Worm (Caenorhabditis elegans): ENCODE measurements around the gene W09G12.8.

W09G12.8 gene

DNA sequence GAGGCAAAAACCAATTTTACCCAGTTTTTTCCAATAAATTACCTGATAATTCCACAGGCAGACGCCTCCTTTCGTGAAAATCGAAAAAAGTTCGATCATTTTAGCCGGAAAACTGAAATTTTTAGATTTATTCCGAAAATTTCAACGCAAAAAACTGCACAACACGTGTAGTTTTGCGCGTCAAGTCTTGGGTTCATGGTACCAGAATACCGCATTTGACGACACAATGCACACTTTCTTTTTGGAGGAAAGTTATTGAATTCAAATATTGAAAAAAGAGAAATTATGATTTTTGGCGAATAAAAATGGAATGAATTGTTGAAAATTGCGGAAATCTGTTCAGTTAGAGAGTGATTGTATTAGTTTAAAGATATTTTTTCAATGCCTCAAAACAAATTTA, 13.7 kb downstream of the W09G12.8 start, which contains the start of gene F38A1.8 (continued):
- TF ChIP-seq xbp-1 (tag; optimal IDR thresholded peaks at IDR 0.05) (peak; percentile 50), unc-130 (tag; optimal IDR thresholded peaks at IDR 0.05) (peak; percentile 42), lsy-2 (tag; optimal IDR thresholded peaks at IDR 0.05) (peak; percentile 78 to 84), ceh-8 (GFP tag; optimal IDR thresholded peaks at IDR 0.05) (no peak), blmp-1 (tag; optimal IDR thresholded peaks at IDR 0.05) (no peak), nhr-11 (tag; optimal IDR thresholded peaks at IDR 0.05) (no peak), nhr-85 (tag) (peak; percentile 69), lir-3 (tag; optimal IDR thresholded peaks at IDR 0.05; ENCODE audit: poor library complexity) (no peak), sox-4 (tag; optimal IDR thresholded peaks at IDR 0.05) (no peak), swsn-7 (tag; optimal IDR thresholded peaks at IDR 0.05) (peak; percentile 42), lin-39 (tag; optimal IDR thresholded peaks at IDR 0.05) (no peak), zip-4 (GFP tag; optimal IDR thresholded peaks at IDR 0.05) (no peak), Y116A8C.19 (tag; optimal IDR thresholded peaks at IDR 0.05; ENCODE audit: borderline replicate concordance) (no peak), nhr-20 (tag; optimal IDR thresholded peaks at IDR 0.05) (no peak), nhr-77 (tag; optimal IDR thresholded peaks at IDR 0.05) (no peak), lin-13 (GFP tag; optimal IDR thresholded peaks at IDR 0.05) (peak; percentile 39), unc-30 (tag; optimal IDR thresholded peaks at IDR 0.05) (no peak), vab-15 (tag; optimal IDR thresholded peaks at IDR 0.05) (no peak), ceh-90 (tag; optimal IDR thresholded peaks at IDR 0.05) (no peak), C16A3.4 (tag; optimal IDR thresholded peaks at IDR 0.05) (peak; percentile 46), dsc-1 (tag; optimal IDR thresholded peaks at IDR 0.05) (peak; percentile 6)

- TF ChIP-seq nhr-90 (tag; optimal IDR thresholded peaks at IDR 0.05; ENCODE audit: poor library complexity) (no peak), lsy-2 (tag; optimal IDR thresholded peaks at IDR 0.05) (no peak), mab-9 (GFP tag; IDR thresholded peaks at IDR 0.05) (no peak), nhr-11 (tag; optimal IDR thresholded peaks at IDR 0.05) (no peak), hlh-4 (tag; optimal IDR thresholded peaks at IDR 0.05) (no peak), sptf-1 (tag; optimal IDR thresholded peaks at IDR 0.05) (no peak), ztf-11 (tag; optimal IDR thresholded peaks at IDR 0.05) (no peak), fos-1 (tag; optimal IDR thresholded peaks at IDR 0.05) (no peak)
Observed at ce11 chrIV:1243295-1243694, 17.3 kb downstream of the W09G12.8 start, which contains the start of gene F38A1.15. Gene F38A1.15 (minus strand): TSS chrIV:1243395.

ce11 chrIV:1245244-1245643, 19.3 kb downstream of the W09G12.8 start, which contains the start of gene F38A1.9:
Gene F38A1.9 (minus strand): TSS chrIV:1245344.
- TF ChIP-seq fkh-8 (tag; optimal IDR thresholded peaks at IDR 0.05) = no peak
- TF ChIP-seq efl-1 (optimal IDR thresholded peaks at IDR 0.05) = no peak
- TF ChIP-seq efl-1 (GFP tag; optimal IDR thresholded peaks at IDR 0.05 in 1 of 2) = peak in 1 of 2 experiments; percentile 65

ce11 chrIV:1246762-1247436, 20.9 kb downstream of the W09G12.8 start, which contains the start of the genes clec-165 and F38A1.11:
Gene clec-165 (minus strand): TSS chrIV:1246886.
Gene F38A1.11 (plus strand): TSS chrIV:1247386.
- TF ChIP-seq egl-27 (tag; optimal IDR thresholded peaks at IDR 0.05) (no peak), aha-1 (tag; optimal IDR thresholded peaks at IDR 0.05) (no peak), zip-4 (GFP tag; optimal IDR thresholded peaks at IDR 0.05) (no peak), vab-15 (tag; optimal IDR thresholded peaks at IDR 0.05) (no peak), grh-1 (GFP tag; IDR thresholded peaks at IDR 0.05) (no peak), mep-1 (tag; optimal IDR thresholded peaks at IDR 0.05) (no peak), elt-2 (tag; optimal IDR thresholded peaks at IDR 0.05) (peak; percentile 84)
